Worm (Caenorhabditis elegans): Measurements from ENCODE around the gene K08E5.6.

The K08E5.6 gene

ce11 chrIII:10120076-10120831 lies 20.6 kb upstream of the K08E5.6 start, which contains the start of the genes gtf-2H3 and ham-3:
TSS of gene gtf-2H3 (minus strand) at chrIII:10120148.
TSS of gene ham-3 (plus strand) at chrIII:10120781.
- TF ChIP-seq mes-2 (tag; optimal IDR thresholded peaks at IDR 0.05; ENCODE audit: poor library complexity, severe bottlenecking) (peak; percentile 65), ceh-28 (tag; optimal IDR thresholded peaks at IDR 0.05) (peak; percentile 65), lsy-2 (tag; optimal IDR thresholded peaks at IDR 0.05) (peak in 1 of 2 experiments; percentile 25), dpl-1 (GFP tag; optimal IDR thresholded peaks at IDR 0.05) (no peak)

- TF ChIP-seq unc-130 (GFP tag; optimal IDR thresholded peaks at IDR 0.05) (peak; percentile 57), vab-7 (GFP tag; IDR thresholded peaks at IDR 0.05) (peak; percentile 87), lir-3 (tag; optimal IDR thresholded peaks at IDR 0.05) (no peak), dpl-1 (GFP tag; optimal IDR thresholded peaks at IDR 0.05) (peak; percentile 20), egl-43 (GFP tag; IDR thresholded peaks at IDR 0.05) (peak; percentile 37; the same call in 1 of the 2 replicates), D1046.2 (GFP tag; IDR thresholded peaks at IDR 0.05) (peak; percentile 21; the same call in 1 of the 2 replicates), nhr-41 (GFP tag; IDR thresholded peaks at IDR 0.05) (no peak), R02D3.7 (tag; optimal IDR thresholded peaks at IDR 0.05) (peak; percentile 40), lin-13 (GFP tag; optimal IDR thresholded peaks at IDR 0.05) (peak; percentile 22), hif-1 (tag; optimal IDR thresholded peaks at IDR 0.05) (peak in 1 of 2 experiments; percentile 20), dmd-6 (GFP tag; IDR thresholded peaks at IDR 0.05) (peak; percentile 40; the same call in 1 of the 2 replicates), Y48G9A.11 (GFP tag; IDR thresholded peaks at IDR 0.05) (peak; percentile 64), pqm-1 (tag; optimal IDR thresholded peaks at IDR 0.05) (no peak), hmg-1.1 (GFP tag; IDR thresholded peaks at IDR 0.05) (peak; percentile 62; the same call in 1 of the 2 replicates), zfp-3 (GFP tag; conservative IDR thresholded peaks at IDR 0.05) (no peak), nhr-102 (tag; optimal IDR thresholded peaks at IDR 0.05) (no peak), mep-1 (tag; optimal IDR thresholded peaks at IDR 0.05) (peak; percentile 39), rbr-2 (tag; optimal IDR thresholded peaks at IDR 0.05) (peak; percentile 65), mes-2 (tag; optimal IDR thresholded peaks at IDR 0.05; ENCODE audit: poor library complexity, severe bottlenecking) (peak; percentile 94), T20F7.1 (GFP tag; optimal IDR thresholded peaks at IDR 0.05) (peak; percentile 24), nhr-77 (tag; optimal IDR thresholded peaks at IDR 0.05) (no peak), ceh-32 (tag; optimal IDR thresholded peaks at IDR 0.05; ENCODE audit: poor library complexity) (no peak), nhr-237 (tag; optimal IDR thresholded peaks at IDR 0.05) (no peak), hlh-11 (tag; optimal IDR thresholded peaks at IDR 0.05) (peak; percentile 16), nhr-42 (GFP tag; IDR thresholded peaks at IDR 0.05) (0 out of 2 replicates have a peak, but pooled peaks have one; percentile 37), dmd-9 (GFP tag; IDR thresholded peaks at IDR 0.05) (peak; percentile 72), lin-38 (GFP tag; IDR thresholded peaks at IDR 0.05) (peak; percentile 95), ceh-44 (GFP tag; IDR thresholded peaks at IDR 0.05) (0 out of 2 replicates have a peak, but pooled peaks have one; percentile 23), ceh-20 (GFP tag; IDR thresholded peaks at IDR 0.05) (peak; percentile 55), madf-9 (GFP tag; conservative IDR thresholded peaks at IDR 0.05) (0 out of 2 replicates have a peak, but pooled peaks have one; percentile 52), ctbp-1 (GFP tag; IDR thresholded peaks at IDR 0.05) (peak; percentile 53), mdt-29 (GFP tag; IDR thresholded peaks at IDR 0.05) (0 out of 2 replicates have a peak, but pooled peaks have one; percentile 39), lsy-2 (tag; optimal IDR thresholded peaks at IDR 0.05) (peak in 1 of 2 experiments; percentile 62), tra-1 (GFP tag; IDR thresholded peaks at IDR 0.05) (0 out of 2 replicates have a peak, but pooled peaks have one; percentile 21)
These were observed 17.1 kb upstream of the K08E5.6 start, which contains the start of gene ttll-4 for ce11 chrIII:10123586-10124233. TSS of gene ttll-4 (plus strand) at chrIII:10124183.
